Worm (Caenorhabditis elegans) whole organism, late embryonic: ENCODE results near the gene F09B9.4.
A peak's percentile ranks its signal among the peaks of the same experiment; 100 is the strongest.

Source experiments
- F13H6.1 ChIP-seq: sonication (generic microtip); optimal IDR thresholded peaks from 2 replicates; lab custom pipeline; 2016; ENCODE audit warnings: missing genetic modification characterization, missing compliant biosample characterization
- T23F11.4 ChIP-seq: fragments of 200-800 bp; sonication (Bioruptor generic); optimal IDR thresholded peaks from 2 replicates; lab custom pipeline; 2018; ENCODE audit warnings: mild to moderate bottlenecking, missing genetic modification characterization, missing compliant biosample characterization
- Y22D7AL.16 ChIP-seq: sonication (generic microtip); optimal IDR thresholded peaks from 2 replicates; lab custom pipeline; 2016; ENCODE audit warnings: missing genetic modification characterization, missing compliant biosample characterization
- ama-1 ChIP-seq: fragments of 150-350 bp; optimal IDR thresholded peaks from 2 replicates; lab custom pipeline; 2014
- ceh-14 ChIP-seq: sonication (generic microtip); optimal IDR thresholded peaks from 2 replicates; lab custom pipeline; 2016; ENCODE audit warnings: missing genotype, missing genetic modification characterization, missing compliant biosample characterization
- ceh-18 ChIP-seq: sonication (generic microtip); optimal IDR thresholded peaks from 2 replicates; lab custom pipeline; 2016; ENCODE audit warnings: missing genetic modification characterization, missing compliant biosample characterization
- ceh-19 ChIP-seq: fragments of 200-800 bp; sonication (Bioruptor generic); optimal IDR thresholded peaks from 2 replicates; lab custom pipeline; 2018; ENCODE audit warnings: mild to moderate bottlenecking, missing genetic modification characterization, missing compliant biosample characterization
- ceh-2 ChIP-seq: sonication (generic microtip); optimal IDR thresholded peaks from 2 replicates; lab custom pipeline; 2016; ENCODE audit warnings: missing genotype, missing genetic modification characterization, missing compliant biosample characterization
- ceh-24 ChIP-seq: sonication (generic microtip); optimal IDR thresholded peaks from 2 replicates; lab custom pipeline; 2016; ENCODE audit warnings: mild to moderate bottlenecking, missing genetic modification characterization, missing compliant biosample characterization
- ceh-31 ChIP-seq: sonication (generic microtip); optimal IDR thresholded peaks from 2 replicates; lab custom pipeline; 2016; ENCODE audit warnings: missing genetic modification characterization, missing compliant biosample characterization
- ceh-48 ChIP-seq: sonication (generic microtip); optimal IDR thresholded peaks from 2 replicates; lab custom pipeline; 2016; ENCODE audit warnings: missing genetic modification characterization, inconsistent platforms, missing compliant biosample characterization
- ceh-6 ChIP-seq: fragments of 200-800 bp; sonication (Bioruptor generic); optimal IDR thresholded peaks from 2 replicates; lab custom pipeline; 2018; ENCODE audit warnings: mild to moderate bottlenecking, missing genetic modification characterization, missing compliant biosample characterization
- ceh-9 ChIP-seq: sonication (generic microtip); optimal IDR thresholded peaks from 2 replicates; lab custom pipeline; 2016; ENCODE audit warnings: mild to moderate bottlenecking, missing genetic modification characterization, inconsistent platforms, missing compliant biosample characterization
- che-1 ChIP-seq: sonication (generic microtip); optimal IDR thresholded peaks from 2 replicates; lab custom pipeline; 2016; ENCODE audit warnings: mild to moderate bottlenecking, missing genetic modification characterization, missing compliant biosample characterization
- dmd-4 ChIP-seq: sonication (generic microtip); optimal IDR thresholded peaks from 2 replicates; lab custom pipeline; 2016; ENCODE audit warnings: borderline replicate concordance, missing genetic modification characterization, missing compliant biosample characterization
- elt-2 ChIP-seq: sonication (generic microtip); optimal IDR thresholded peaks from 2 replicates; lab custom pipeline; 2016; ENCODE audit warnings: missing genetic modification reagents, missing genetic modification characterization, missing compliant biosample characterization
- ets-4 ChIP-seq: sonication (generic microtip); optimal IDR thresholded peaks from 2 replicates; lab custom pipeline; 2016; ENCODE audit warnings: missing genetic modification characterization, missing compliant biosample characterization
- eyg-1 ChIP-seq: sonication (generic microtip); optimal IDR thresholded peaks from 2 replicates; lab custom pipeline; 2016; ENCODE audit warnings: missing genotype, missing genetic modification characterization, missing compliant biosample characterization
- fkh-10 ChIP-seq: fragments of 150-350 bp; optimal IDR thresholded peaks from 2 replicates; lab custom pipeline; 2014; ENCODE audit warnings: missing biosample characterization, missing genetic modification reagents, missing genetic modification characterization
- fkh-6 ChIP-seq: sonication (generic microtip); optimal IDR thresholded peaks from 2 replicates; lab custom pipeline; 2016; ENCODE audit warnings: missing genetic modification characterization, missing compliant biosample characterization
- gmeb-2 ChIP-seq: sonication (generic microtip); optimal IDR thresholded peaks from 2 replicates; lab custom pipeline; 2016; ENCODE audit warnings: missing genetic modification characterization, inconsistent platforms, missing compliant biosample characterization
- hlh-13 ChIP-seq: fragments of 200-800 bp; sonication (Bioruptor generic); optimal IDR thresholded peaks from 2 replicates; lab custom pipeline; 2018; ENCODE audit warnings: mild to moderate bottlenecking, missing genetic modification characterization, missing compliant biosample characterization
- hlh-15 ChIP-seq: sonication (generic microtip); optimal IDR thresholded peaks from 2 replicates; lab custom pipeline; 2016; ENCODE audit warnings: missing genetic modification characterization, missing compliant biosample characterization
- hlh-30 ChIP-seq: sonication (generic microtip); optimal IDR thresholded peaks from 2 replicates; lab custom pipeline; 2017; ENCODE audit warnings: antibody characterized with exemption, missing genetic modification characterization, missing compliant biosample characterization; ENCODE audit not compliant: insufficient read depth
- hlh-6 ChIP-seq: sonication (generic microtip); optimal IDR thresholded peaks from 2 replicates; lab custom pipeline; 2016; ENCODE audit warnings: missing genotype, missing genetic modification characterization, missing compliant biosample characterization
- hlh-8 ChIP-seq: sonication (generic microtip); optimal IDR thresholded peaks from 2 replicates; lab custom pipeline; 2016; ENCODE audit warnings: missing genotype, missing genetic modification characterization, missing compliant biosample characterization
- lim-6 ChIP-seq: sonication (generic microtip); optimal IDR thresholded peaks from 2 replicates; lab custom pipeline; 2016; ENCODE audit warnings: missing genetic modification characterization, missing compliant biosample characterization
- madf-2 ChIP-seq: sonication (generic microtip); optimal IDR thresholded peaks from 2 replicates; lab custom pipeline; 2017; ENCODE audit warnings: missing genetic modification characterization, missing compliant biosample characterization
- nfya-1 ChIP-seq: sonication (generic microtip); optimal IDR thresholded peaks from 2 replicates; lab custom pipeline; 2017; ENCODE audit warnings: missing genetic modification characterization, mild to moderate bottlenecking, missing compliant biosample characterization, antibody characterized with exemption, moderate library complexity
- nhr-232 ChIP-seq: sonication (generic microtip); optimal IDR thresholded peaks from 2 replicates; lab custom pipeline; 2016; ENCODE audit warnings: missing genetic modification characterization, missing compliant biosample characterization
- odd-2 ChIP-seq: sonication (generic microtip); optimal IDR thresholded peaks from 2 replicates; lab custom pipeline; 2017; ENCODE audit warnings: antibody characterized with exemption, mild to moderate bottlenecking, missing genetic modification characterization, missing compliant biosample characterization
- pag-3 ChIP-seq: sonication (generic microtip); optimal IDR thresholded peaks from 2 replicates; lab custom pipeline; 2016; ENCODE audit warnings: missing compliant biosample characterization, missing genetic modification characterization, borderline replicate concordance
- pat-9 ChIP-seq: fragments of 200-800 bp; sonication (Bioruptor generic); optimal IDR thresholded peaks from 2 replicates; lab custom pipeline; 2018; ENCODE audit warnings: mild to moderate bottlenecking, missing genetic modification characterization, moderate library complexity, missing compliant biosample characterization
- pha-2 ChIP-seq: sonication (generic microtip); optimal IDR thresholded peaks from 2 replicates; lab custom pipeline; 2017; ENCODE audit warnings: mild to moderate bottlenecking, missing genetic modification characterization, missing compliant biosample characterization
- pha-4 ChIP-seq: fragments of 150-350 bp; optimal IDR thresholded peaks from 2 replicates; lab custom pipeline; 2018; ENCODE audit warnings: missing biosample characterization, missing genetic modification reagents, missing genetic modification characterization
- pqm-1 ChIP-seq: sonication (generic microtip); optimal IDR thresholded peaks from 2 replicates; lab custom pipeline; 2016; ENCODE audit warnings: missing genetic modification characterization, missing compliant biosample characterization
- pros-1 ChIP-seq: fragments of 150-350 bp; optimal IDR thresholded peaks from 2 replicates; lab custom pipeline; 2014; ENCODE audit warnings: missing biosample characterization, missing genetic modification reagents, missing genetic modification characterization
- ref-2 ChIP-seq: sonication (generic microtip); optimal IDR thresholded peaks from 2 replicates; lab custom pipeline; 2016; ENCODE audit warnings: missing genetic modification characterization, missing compliant biosample characterization
- rnt-1 ChIP-seq: sonication (generic microtip); optimal IDR thresholded peaks from 2 replicates; lab custom pipeline; 2016; ENCODE audit warnings: missing genetic modification characterization, missing compliant biosample characterization
- sdc-2 ChIP-seq: sonication (generic microtip); optimal IDR thresholded peaks from 2 replicates; lab custom pipeline; 2016; ENCODE audit warnings: missing genotype, missing genetic modification characterization, missing compliant biosample characterization
- sox-4 ChIP-seq: sonication (generic microtip); optimal IDR thresholded peaks from 2 replicates; lab custom pipeline; 2017; ENCODE audit warnings: mild to moderate bottlenecking, missing genetic modification characterization, inconsistent platforms, missing compliant biosample characterization
- tbx-2 ChIP-seq: sonication (generic microtip); optimal IDR thresholded peaks from 2 replicates; lab custom pipeline; 2016; ENCODE audit warnings: missing genetic modification characterization, missing compliant biosample characterization
- tbx-7 ChIP-seq: sonication (generic microtip); optimal IDR thresholded peaks from 2 replicates; lab custom pipeline; 2016; ENCODE audit warnings: missing genotype, missing genetic modification characterization, missing compliant biosample characterization
- ttx-3 ChIP-seq: sonication (generic microtip); optimal IDR thresholded peaks from 2 replicates; lab custom pipeline; 2016; ENCODE audit warnings: missing genetic modification reagents, missing genetic modification characterization, missing compliant biosample characterization
- unc-55 ChIP-seq: sonication (generic microtip); optimal IDR thresholded peaks from 2 replicates; lab custom pipeline; 2017; ENCODE audit warnings: missing biosample characterization, missing genetic modification reagents, missing genetic modification characterization
- unc-86 ChIP-seq: sonication (generic microtip); optimal IDR thresholded peaks from 2 replicates; lab custom pipeline; 2016; ENCODE audit warnings: missing genetic modification characterization, missing compliant biosample characterization
- zip-5 ChIP-seq: sonication (generic microtip); optimal IDR thresholded peaks from 2 replicates; lab custom pipeline; 2016; ENCODE audit warnings: missing genetic modification characterization, missing compliant biosample characterization
- ztf-16 ChIP-seq: sonication (generic microtip); optimal IDR thresholded peaks from 2 replicates; lab custom pipeline; 2017; ENCODE audit warnings: missing genetic modification characterization, missing compliant biosample characterization

The F09B9.4 gene

DNA sequence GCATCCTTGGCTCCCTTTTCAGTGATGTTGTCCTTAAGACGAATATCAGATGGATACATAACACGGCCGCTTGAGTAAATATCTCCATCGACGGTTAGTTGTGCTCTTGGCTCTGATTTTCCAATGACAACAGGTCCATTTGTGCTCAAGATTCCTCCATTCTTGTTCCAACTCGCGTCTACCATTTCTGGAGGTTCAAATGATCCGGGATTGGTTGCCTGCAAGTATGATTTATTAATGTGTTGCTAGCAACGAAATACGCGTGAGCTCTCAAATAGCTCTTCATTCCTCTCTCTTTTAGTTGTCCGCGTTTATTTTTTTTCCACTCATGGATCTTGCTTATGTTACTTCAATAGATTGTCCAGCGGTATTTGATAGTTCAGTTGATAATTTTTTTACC is 23.3 kb downstream of the F09B9.4 start, which contains the start of gene arrd-28:
Gene arrd-28, plus strand, starts transcription at position 301 of the 400 bp plus-strand sequence.
- TF ChIP-seq tbx-2 (tag; lab: Kevin White, UChicago) (no peak), dmd-4 (tag; lab: Kevin White, UChicago) (no peak), hlh-8 (tag; lab: Kevin White, UChicago) (no peak), fkh-6 (tag; lab: Kevin White, UChicago) (no peak)

DNA sequence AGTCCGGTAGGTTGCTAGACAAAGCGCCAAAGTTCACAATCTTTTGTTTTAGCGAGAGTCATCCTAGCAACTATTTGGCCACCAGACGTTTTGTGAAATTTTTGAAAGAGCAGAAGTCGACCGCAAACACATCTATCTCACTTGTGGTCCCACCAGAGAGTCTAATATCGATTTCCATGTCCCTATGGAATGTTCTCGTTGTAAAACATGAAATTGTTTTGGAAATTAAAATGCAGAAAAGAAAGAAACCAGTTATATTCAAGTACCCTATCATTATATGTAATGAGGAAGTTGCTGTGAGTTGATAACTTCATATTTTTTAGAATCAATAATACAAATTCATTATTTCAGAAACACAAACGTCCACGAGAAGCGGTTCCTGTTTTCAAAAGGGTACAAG is 24.3 kb downstream of the F09B9.4 start:
- TF ChIP-seq ceh-14 (tag; lab: Kevin White, UChicago) (no peak), pha-4 (tag; lab: Kevin White, UChicago) (no peak), ref-2 (tag; lab: Kevin White, UChicago) (no peak), ceh-6 (GFP tag; lab: Kevin White, UChicago) (no peak), lim-6 (tag; lab: Kevin White, UChicago) (no peak), dmd-4 (tag; lab: Kevin White, UChicago) (no peak), odd-2 (tag; lab: Kevin White, UChicago) (no peak), ceh-9 (tag; lab: Kevin White, UChicago) (no peak)

DNA sequence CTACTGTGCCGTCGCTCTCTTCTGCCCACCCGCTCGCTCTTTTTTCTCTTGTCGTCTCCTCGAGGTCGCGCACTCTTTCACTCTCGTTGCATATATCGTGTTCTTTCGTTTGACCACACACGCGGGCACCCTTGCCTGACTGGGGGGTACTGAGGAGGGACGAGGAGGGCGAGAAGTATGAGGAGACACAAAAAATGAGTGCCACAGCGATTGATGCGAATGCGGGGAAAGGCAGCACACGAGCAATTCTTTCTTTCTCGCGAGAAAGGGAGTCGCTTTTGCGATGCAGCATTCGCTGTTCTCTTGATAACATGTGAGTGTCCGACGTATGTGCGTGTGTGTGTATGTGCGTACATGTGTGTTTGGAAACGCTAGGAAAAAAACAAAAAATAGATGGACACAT is 28.1 kb downstream of the F09B9.4 start:
- TF ChIP-seq elt-2 (peak; percentile 79), tbx-7 (tag; lab: Kevin White, UChicago) (no peak), odd-2 (tag; lab: Kevin White, UChicago) (no peak), sdc-2 (tag; lab: Kevin White, UChicago) (peak; percentile 81), ets-4 (tag; lab: Kevin White, UChicago) (peak; percentile 26), zip-5 (tag; lab: Kevin White, UChicago) (no peak), gmeb-2 (tag; lab: Kevin White, UChicago) (peak; percentile 10), che-1 (tag; lab: Kevin White, UChicago) (no peak), pqm-1 (tag; lab: Kevin White, UChicago) (peak; percentile 44), ceh-48 (tag; lab: Kevin White, UChicago) (peak; percentile 2), sox-4 (no peak), ceh-18 (tag; lab: Kevin White, UChicago) (peak; percentile 85), ceh-19 (GFP tag; lab: Kevin White, UChicago) (no peak), madf-2 (tag; lab: Kevin White, UChicago) (peak; percentile 98), pat-9 (tag; lab: Kevin White, UChicago) (no peak), pros-1 (tag; lab: Kevin White, UChicago) (peak; percentile 42), ceh-24 (tag; lab: Kevin White, UChicago) (no peak), fkh-6 (tag; lab: Kevin White, UChicago) (peak; percentile 35), T23F11.4 (GFP tag; lab: Kevin White, UChicago) (peak; percentile 14), eyg-1 (tag; lab: Kevin White, UChicago) (no peak), ceh-2 (tag; lab: Kevin White, UChicago) (peak; percentile 57), ceh-14 (tag; lab: Kevin White, UChicago) (peak; percentile 61), rnt-1 (tag; lab: Kevin White, UChicago) (peak; percentile 72), tbx-2 (tag; lab: Kevin White, UChicago) (peak; percentile 92), ama-1 (lab: Kevin White, UChicago) (no peak), fkh-10 (no peak), nfya-1 (peak; percentile 75), hlh-8 (tag; lab: Kevin White, UChicago) (peak; percentile 56), Y22D7AL.16 (tag; lab: Kevin White, UChicago) (peak; percentile 48), hlh-13 (no peak), unc-86 (tag; lab: Kevin White, UChicago) (peak; percentile 32), ttx-3 (tag; lab: Kevin White, UChicago) (no peak), pha-2 (peak; percentile 77), hlh-15 (tag; lab: Kevin White, UChicago) (no peak), ceh-31 (peak; percentile 77), pha-4 (tag; lab: Kevin White, UChicago) (no peak), ztf-16 (tag; lab: Kevin White, UChicago) (peak; percentile 9), hlh-6 (peak; percentile 91), hlh-30 (tag; lab: Kevin White, UChicago) (peak; percentile 68), pag-3 (tag; lab: Kevin White, UChicago) (peak; percentile 3), ref-2 (tag; lab: Kevin White, UChicago) (peak; percentile 73), F13H6.1 (tag; lab: Kevin White, UChicago) (peak; percentile 70), unc-55 (GFP tag; lab: Kevin White, UChicago) (peak; percentile 41), nhr-232 (tag; lab: Kevin White, UChicago) (peak; percentile 20)
